Fruit fly (Drosophila melanogaster) whole organism, embryonic: ENCODE measurements around the gene CG9691.

ENCODE experiments used
- ATbp ChIP-seq: fragments of 200-800 bp; sonication (Bioruptor generic); optimal IDR thresholded peaks from 2 replicates; lab custom pipeline; 2017; ENCODE audit warnings: missing biosample characterization, mild to moderate bottlenecking, missing genetic modification characterization, missing genetic modification reagents
- Bdp1 ChIP-seq: fragments of 200-800 bp; sonication (Bioruptor generic); optimal IDR thresholded peaks from 3 replicates; lab custom pipeline; 2016; ENCODE audit warnings: missing biosample characterization, missing genetic modification characterization
- CG10147 ChIP-seq: fragments of 200-800 bp; sonication (Bioruptor generic); optimal IDR thresholded peaks from 2 replicates; lab custom pipeline; 2019; ENCODE audit warnings: missing biosample characterization, mild to moderate bottlenecking, missing genetic modification characterization, moderate library complexity
- CG10274 ChIP-seq: fragments of 200-800 bp; sonication (Bioruptor generic); optimal IDR thresholded peaks from 3 replicates; lab custom pipeline; 2017; ENCODE audit warnings: missing biosample characterization, mild to moderate bottlenecking, missing genetic modification characterization
- CG12104 ChIP-seq: fragments of 200-800 bp; sonication (Bioruptor generic); optimal IDR thresholded peaks from 3 replicates; lab custom pipeline; 2016; ENCODE audit warnings: missing biosample characterization, missing genetic modification characterization
- CG14710 ChIP-seq: fragments of 200-800 bp; sonication (Bioruptor generic); optimal IDR thresholded peaks from 3 replicates; lab custom pipeline; 2019; ENCODE audit warnings: missing biosample characterization, mild to moderate bottlenecking, missing genetic modification characterization, moderate library complexity
- CG15269 ChIP-seq: fragments of 200-800 bp; sonication (Bioruptor generic); optimal IDR thresholded peaks from 2 replicates; lab custom pipeline; 2018; ENCODE audit warnings: missing biosample characterization, mild to moderate bottlenecking, missing genetic modification characterization, moderate library complexity
- CG16779 ChIP-seq: fragments of 200-800 bp; sonication (Bioruptor generic); IDR thresholded peaks from 2 replicates; pipeline ENCODE4 v1.3.6; 2022; ENCODE audit warnings: missing biosample characterization, missing genetic modification characterization
- CG17912 ChIP-seq: fragments of 200-800 bp; sonication (Bioruptor generic); optimal IDR thresholded peaks from 2 replicates; lab custom pipeline; 2018; ENCODE audit warnings: missing biosample characterization, mild to moderate bottlenecking, missing genetic modification characterization
- CG18619 ChIP-seq: fragments of 200-800 bp; sonication (Bioruptor generic); optimal IDR thresholded peaks from 3 replicates; lab custom pipeline; 2017; ENCODE audit warnings: missing biosample characterization, mild to moderate bottlenecking, missing genetic modification characterization
- CG2712 ChIP-seq: fragments of 200-800 bp; optimal IDR thresholded peaks from 3 replicates; lab custom pipeline; 2019; ENCODE audit warnings: missing biosample characterization, mild to moderate bottlenecking, missing genetic modification characterization, moderate library complexity
- CG30020 ChIP-seq: fragments of 200-800 bp; optimal IDR thresholded peaks from 2 replicates; lab custom pipeline; 2019; ENCODE audit warnings: missing biosample characterization, mild to moderate bottlenecking, missing genetic modification characterization, moderate library complexity
- CG3065 ChIP-seq: fragments of 200-800 bp; sonication (Bioruptor generic); optimal IDR thresholded peaks from 2 replicates; lab custom pipeline; 2016; ENCODE audit warnings: missing biosample characterization, missing genetic modification characterization
- CG32772 ChIP-seq: fragments of 200-800 bp; sonication (Bioruptor generic); IDR thresholded peaks from 2 replicates; pipeline ENCODE4 v1.3.6; 2022; ENCODE audit warnings: missing biosample characterization, missing genetic modification characterization
- CG43689 ChIP-seq: fragments of 200-800 bp; sonication (Bioruptor generic); IDR thresholded peaks from 2 replicates; pipeline ENCODE4 v1.3.6; 2022; ENCODE audit warnings: missing biosample characterization, missing genetic modification characterization
- CG5180 ChIP-seq: fragments of 200-800 bp; sonication (Bioruptor generic); optimal IDR thresholded peaks from 3 replicates; lab custom pipeline; 2017; ENCODE audit warnings: missing biosample characterization, missing genetic modification characterization, mild to moderate bottlenecking, moderate library complexity, missing genetic modification reagents
- CG7786 ChIP-seq: fragments of 200-800 bp; sonication (Bioruptor generic); optimal IDR thresholded peaks from 2 replicates; lab custom pipeline; 2016; ENCODE audit warnings: missing biosample characterization, missing genetic modification characterization
- CG7839 ChIP-seq: fragments of 200-800 bp; sonication (Bioruptor generic); optimal IDR thresholded peaks from 3 replicates; lab custom pipeline; 2018; ENCODE audit warnings: missing biosample characterization, mild to moderate bottlenecking, missing genetic modification characterization, moderate library complexity
- CG7963 ChIP-seq: fragments of 200-800 bp; sonication (Bioruptor generic); IDR thresholded peaks from 3 replicates; pipeline ENCODE4 v1.3.6; 2022; ENCODE audit warnings: missing biosample characterization, missing genetic modification characterization; ENCODE audit not compliant: partially characterized antibody
- CG8478 ChIP-seq: fragments of >200 bp; optimal IDR thresholded peaks from 2 replicates; lab custom pipeline; 2018
- CG9876 ChIP-seq: fragments of 200-800 bp; sonication (Bioruptor generic); optimal IDR thresholded peaks from 2 replicates; lab custom pipeline; 2016; ENCODE audit warnings: missing biosample characterization, missing genetic modification characterization
- Camta ChIP-seq: fragments of 200-800 bp; sonication (Bioruptor generic); optimal IDR thresholded peaks from 2 replicates; lab custom pipeline; 2016; ENCODE audit warnings: missing biosample characterization, missing genetic modification characterization
- Dll ChIP-seq: fragments of 200-800 bp; sonication (Bioruptor generic); IDR thresholded peaks from 4 replicates; pipeline ENCODE4 v1.3.6; 2022; ENCODE audit warnings: missing biosample characterization, missing genetic modification characterization; ENCODE audit not compliant: partially characterized antibody
- H2.0 ChIP-seq: fragments of 200-800 bp; sonication (Bioruptor generic); IDR thresholded peaks from 2 replicates; pipeline ENCODE4 v1.3.6; 2022; ENCODE audit warnings: missing biosample characterization, missing genetic modification characterization
- Hand ChIP-seq: fragments of 200-800 bp; sonication (Bioruptor generic); optimal IDR thresholded peaks from 2 replicates; lab custom pipeline; 2017; ENCODE audit warnings: mild to moderate bottlenecking, missing biosample characterization, missing genetic modification reagents, missing genetic modification characterization
- Hmx ChIP-seq: fragments of 200-800 bp; sonication (Bioruptor generic); optimal IDR thresholded peaks from 2 replicates; lab custom pipeline; 2016; ENCODE audit warnings: missing biosample characterization, missing genetic modification characterization
- Max ChIP-seq: fragments of 200-800 bp; sonication (Bioruptor generic); optimal IDR thresholded peaks from 2 replicates; lab custom pipeline; 2016; ENCODE audit warnings: missing biosample characterization, mild to moderate bottlenecking, missing genetic modification characterization
- Oaz ChIP-seq: fragments of 200-800 bp; sonication (Bioruptor generic); IDR thresholded peaks from 2 replicates; pipeline ENCODE4 v1.3.6; 2022; ENCODE audit warnings: missing biosample characterization, missing genetic modification characterization
- Pdp1 ChIP-seq, 2 experiments: fragments of 200-800 bp; sonication (Bioruptor generic); optimal IDR thresholded peaks; 3 replicates each; lab custom pipeline; 2016; ENCODE audit warnings: missing biosample characterization in 2 of 2, missing genetic modification characterization in 2 of 2, mild to moderate bottlenecking in 1 of 2, moderate library complexity in 1 of 2
- Ravus ChIP-seq: fragments of 200-800 bp; sonication (Bioruptor generic); IDR thresholded peaks from 2 replicates; pipeline ENCODE4 v1.3.6; 2022; ENCODE audit warnings: missing biosample characterization, missing genetic modification characterization
- Six4 ChIP-seq: fragments of 200-800 bp; sonication (Bioruptor generic); optimal IDR thresholded peaks from 2 replicates; lab custom pipeline; 2016; ENCODE audit warnings: missing biosample characterization, missing genetic modification characterization
- Xbp1 ChIP-seq: fragments of 200-800 bp; sonication (Bioruptor generic); optimal IDR thresholded peaks from 3 replicates; lab custom pipeline; 2016; ENCODE audit warnings: missing biosample characterization, mild to moderate bottlenecking, missing genetic modification characterization
- ap ChIP-seq: fragments of 200-800 bp; sonication (Bioruptor generic); IDR thresholded peaks from 2 replicates; pipeline ENCODE4 v1.3.6; 2022; ENCODE audit warnings: missing biosample characterization, missing genetic modification characterization
- ara ChIP-seq: fragments of 200-800 bp; sonication (Bioruptor generic); IDR thresholded peaks from 2 replicates; pipeline ENCODE4 v1.3.6; 2022; ENCODE audit warnings: missing biosample characterization, missing genetic modification characterization
- br ChIP-seq: fragments of >200 bp; optimal IDR thresholded peaks from 2 replicates; lab custom pipeline; 2017
- danr ChIP-seq: fragments of 200-800 bp; sonication (Bioruptor generic); IDR thresholded peaks from 2 replicates; pipeline ENCODE4 v1.3.6; 2022; ENCODE audit warnings: missing biosample characterization, missing genetic modification characterization
- dati ChIP-seq: fragments of 200-800 bp; sonication (Bioruptor generic); IDR thresholded peaks from 2 replicates; pipeline ENCODE4 v1.3.6; 2022; ENCODE audit warnings: missing biosample characterization, missing genetic modification characterization
- exex ChIP-seq: fragments of 200-800 bp; sonication (Bioruptor generic); optimal IDR thresholded peaks from 4 replicates; lab custom pipeline; 2018; ENCODE audit warnings: missing biosample characterization, mild to moderate bottlenecking, missing genetic modification characterization, moderate library complexity
- fd102C ChIP-seq: fragments of 200-800 bp; sonication (Bioruptor generic); optimal IDR thresholded peaks from 2 replicates; lab custom pipeline; 2018; ENCODE audit warnings: missing biosample characterization, mild to moderate bottlenecking, missing genetic modification characterization, moderate library complexity
- gfzf ChIP-seq: fragments of 200-800 bp; sonication (Bioruptor generic); optimal IDR thresholded peaks from 2 replicates; lab custom pipeline; 2016; ENCODE audit warnings: missing biosample characterization, mild to moderate bottlenecking, missing genetic modification characterization, moderate library complexity
- jigr1 ChIP-seq: fragments of 200-800 bp; sonication (Bioruptor generic); IDR thresholded peaks from 3 replicates; pipeline ENCODE4 v1.3.6; 2022; ENCODE audit warnings: missing biosample characterization, missing genetic modification characterization
- odd ChIP-seq: fragments of 200-800 bp; sonication (Bioruptor generic); optimal IDR thresholded peaks from 2 replicates; lab custom pipeline; 2017; ENCODE audit warnings: missing biosample characterization, mild to moderate bottlenecking, missing genetic modification characterization
- pan ChIP-seq, 4 experiments: fragments of >200 bp in 3 of 4; fragments of 200-800 bp in 1 of 4; sonication (Bioruptor generic) in 1 of 4; optimal IDR thresholded peaks in 3 of 4; IDR thresholded peaks in 1 of 4; 2 replicates each; pipeline versions ENCODE4 v1.3.6 to Lab custom; 2017 to 2022; ENCODE audit warnings: missing biosample characterization in 2 of 4, missing genetic modification characterization in 2 of 4, mixed read lengths in 1 of 4
- pb ChIP-seq: fragments of 200-800 bp; sonication (Bioruptor generic); optimal IDR thresholded peaks from 3 replicates; lab custom pipeline; 2016; ENCODE audit warnings: missing biosample characterization, missing genetic modification characterization
- pfk ChIP-seq: fragments of 200-800 bp; sonication (Bioruptor generic); optimal IDR thresholded peaks from 2 replicates; lab custom pipeline; 2018; ENCODE audit warnings: missing biosample characterization, mild to moderate bottlenecking, missing genetic modification characterization, moderate library complexity
- pnt ChIP-seq: fragments of 200-800 bp; sonication (Bioruptor generic); optimal IDR thresholded peaks from 3 replicates; lab custom pipeline; 2016; ENCODE audit warnings: missing biosample characterization, missing genetic modification characterization
- sens ChIP-seq: fragments of 200-800 bp; sonication (Bioruptor generic); peaks from one replicate; lab custom pipeline; 2016; ENCODE audit warnings: missing biosample characterization, missing genetic modification characterization
- sob ChIP-seq: fragments of 200-800 bp; sonication (Bioruptor generic); IDR thresholded peaks from 2 replicates; pipeline ENCODE4 v1.3.6; 2022; ENCODE audit warnings: missing biosample characterization, missing genetic modification characterization
- stwl ChIP-seq: fragments of 200-800 bp; sonication (Bioruptor generic); optimal IDR thresholded peaks from 3 replicates; lab custom pipeline; 2018; ENCODE audit warnings: missing biosample characterization, mild to moderate bottlenecking, missing genetic modification characterization, moderate library complexity
- twi ChIP-seq: fragments of 200-800 bp; optimal IDR thresholded peaks from 2 replicates; lab custom pipeline; 2019; ENCODE audit warnings: missing biosample characterization, mild to moderate bottlenecking, missing genetic modification characterization, moderate library complexity
- z ChIP-seq: fragments of 200-800 bp; sonication (Bioruptor generic); IDR thresholded peaks from 3 replicates; pipeline ENCODE4 v1.3.6; 2022; ENCODE audit warnings: missing biosample characterization, missing genetic modification characterization

The CG9691 gene

DNA sequence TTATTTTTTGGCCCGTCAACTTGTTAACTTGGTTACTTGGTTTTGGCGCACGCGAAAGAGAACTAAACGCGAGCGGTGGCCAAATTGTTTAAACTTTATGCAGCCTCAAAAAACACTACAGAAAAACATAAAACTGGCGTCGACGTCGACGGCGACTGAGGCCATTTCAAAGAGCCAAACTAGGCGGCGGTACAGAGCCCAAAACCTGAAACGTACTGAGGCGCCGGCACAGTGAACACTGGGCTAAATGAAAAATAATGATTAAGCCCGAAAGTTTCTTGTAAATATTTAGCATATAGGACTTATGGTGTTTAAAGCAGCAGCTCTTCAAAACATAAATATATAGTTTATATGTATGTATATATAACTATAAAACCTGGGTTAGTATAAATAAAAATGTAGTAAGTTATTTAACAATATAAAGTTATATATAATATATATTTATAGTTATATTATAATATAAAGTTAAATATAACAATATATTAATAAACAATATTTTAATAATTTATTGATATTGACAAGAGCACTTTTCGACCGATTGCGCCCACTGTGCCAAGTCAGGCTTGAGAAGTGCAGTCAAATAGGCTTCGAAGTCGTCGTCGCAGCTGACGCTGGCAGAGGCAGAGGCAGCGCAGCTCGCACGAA, 15.4 kb downstream of the CG9691 start, which contains the start of gene CG15249 (continued):
- no peak for TF ChIP-seq CG43689 (GFP tag; lab: Robert Waterston, UW)
- peak; percentile 32 for TF ChIP-seq CG5180 (GFP tag; lab: Kevin White, UChicago)
- TF ChIP-seq Ravus (GFP tag; lab: Robert Waterston, UW) = no peak
- no peak for TF ChIP-seq pb (GFP tag; lab: Kevin White, UChicago)
- peak; percentile 75 for TF ChIP-seq CG7839 (tag; lab: Kevin White, UChicago)
- TF ChIP-seq sens (GFP tag; lab: Kevin White, UChicago) = no peak
- no peak for TF ChIP-seq Hand (GFP tag; lab: Kevin White, UChicago)
- TF ChIP-seq CG30020 (tag; lab: Kevin White, UChicago) = no peak
- peak; percentile 48 for TF ChIP-seq CG18619 (GFP tag; lab: Kevin White, UChicago)
- TF ChIP-seq Camta = no peak
- TF ChIP-seq br (lab: Kevin White, UChicago) = no peak
- TF ChIP-seq sob = no peak
- no peak for TF ChIP-seq pan (optimal IDR thresholded peaks at IDR 0.05; lab: Kevin White, UChicago)
- TF ChIP-seq pan (GFP tag; optimal IDR thresholded peaks at IDR 0.05 in 1 of 2, IDR thresholded peaks at IDR 0.05 in 1 of 2) = no peak
- TF ChIP-seq Oaz (GFP tag; lab: Robert Waterston, UW) = no peak
- TF ChIP-seq Hmx (GFP tag; lab: Kevin White, UChicago) = no peak
- no peak for TF ChIP-seq CG32772 (GFP tag; lab: Robert Waterston, UW)
- no peak for TF ChIP-seq danr
- no peak for TF ChIP-seq H2.0 (GFP tag; lab: Robert Waterston, UW)
- TF ChIP-seq z (GFP tag; lab: Robert Waterston, UW) = no peak
- no peak for TF ChIP-seq dati (GFP tag; lab: Robert Waterston, UW)
- no peak for TF ChIP-seq CG8478 (lab: Kevin White, UChicago)
- no peak for TF ChIP-seq twi (tag; lab: Kevin White, UChicago)
- no peak for TF ChIP-seq pfk (GFP tag; lab: Kevin White, UChicago)
- no peak for TF ChIP-seq CG10274 (GFP tag; lab: Kevin White, UChicago)
- TF ChIP-seq CG10147 (GFP tag; lab: Kevin White, UChicago) = no peak
- TF ChIP-seq ap (GFP tag; lab: Robert Waterston, UW) = no peak
- no peak for TF ChIP-seq CG3065
- no peak for TF ChIP-seq CG9876
- no peak for TF ChIP-seq CG7963
- TF ChIP-seq CG2712 (tag; lab: Kevin White, UChicago) = peak; percentile 78
- TF ChIP-seq CG12104 = no peak
- no peak for TF ChIP-seq Dll
- no peak for TF ChIP-seq fd102C (GFP tag; lab: Kevin White, UChicago)
- no peak for TF ChIP-seq ara
- TF ChIP-seq gfzf (GFP tag; lab: Kevin White, UChicago) = no peak
- no peak for TF ChIP-seq exex (tag; lab: Kevin White, UChicago)
- no peak for TF ChIP-seq CG17912 (GFP tag; lab: Kevin White, UChicago)
- no peak for TF ChIP-seq pnt (GFP tag; lab: Kevin White, UChicago)
- peak; percentile 56 for TF ChIP-seq CG14710
- no peak for TF ChIP-seq CG7786 (GFP tag; lab: Kevin White, UChicago)
- TF ChIP-seq Pdp1 (GFP tag; optimal IDR thresholded peaks at IDR 0.05; lab: Kevin White, UChicago) = no peak
- TF ChIP-seq Bdp1 (GFP tag; lab: Kevin White, UChicago) = no peak
- no peak for TF ChIP-seq Six4 (GFP tag; lab: Kevin White, UChicago)
- peak; percentile 21 for TF ChIP-seq Xbp1 (GFP tag; lab: Kevin White, UChicago)
- no peak for TF ChIP-seq Max (GFP tag; lab: Kevin White, UChicago)
- TF ChIP-seq stwl = no peak
- peak; percentile 63 for TF ChIP-seq CG15269
- TF ChIP-seq ATbp = peak; percentile 34
- no peak for TF ChIP-seq jigr1
- peak; percentile 69 for TF ChIP-seq odd (GFP tag; lab: Kevin White, UChicago)
- TF ChIP-seq CG16779 (GFP tag; lab: Robert Waterston, UW) = no peak
